Comparison of ENCODE assay signal across 5 worm cellular contexts in genomic region chrX:6201542-6201941, ce11.
TF ChIP-seq lines count a peak whose summit lies in the region.

No protein-coding gene starts in this region.

TF ChIP-seq in whole organism, L1 larva, 84 proteins besides CTCF, POLR2A, EP300 and RAD21 (continues in another document):
- no peak for TF ChIP-seq lsy-2 (tag; optimal IDR thresholded peaks at IDR 0.05; lab: Kevin White, UChicago)
- TF ChIP-seq fkh-4 (tag; optimal IDR thresholded peaks at IDR 0.05; lab: Kevin White, UChicago; ENCODE audit: borderline replicate concordance): no peak
- peak; percentile 46 for TF ChIP-seq lin-14 (GFP tag; optimal IDR thresholded peaks at IDR 0.05; lab: Kevin White, UChicago)
- no peak for TF ChIP-seq hpl-2 (GFP tag; optimal IDR thresholded peaks at IDR 0.05; lab: Kevin White, UChicago)
- no peak for TF ChIP-seq efl-3 (GFP tag; optimal IDR thresholded peaks at IDR 0.05; lab: Kevin White, UChicago)
- TF ChIP-seq ceh-63 (GFP tag; optimal IDR thresholded peaks at IDR 0.05; lab: Kevin White, UChicago): no peak
- no peak for TF ChIP-seq sup-37 (GFP tag; optimal IDR thresholded peaks at IDR 0.05; lab: Kevin White, UChicago)
- TF ChIP-seq alr-1 (tag; optimal IDR thresholded peaks at IDR 0.05; lab: Kevin White, UChicago; ENCODE audit: borderline replicate concordance): no peak
- no peak for TF ChIP-seq unc-130 (tag; optimal IDR thresholded peaks at IDR 0.05; lab: Kevin White, UChicago)
- no peak for TF ChIP-seq mdl-1 (tag; optimal IDR thresholded peaks at IDR 0.05; lab: Kevin White, UChicago)
- no peak for TF ChIP-seq mab-9 (GFP tag; IDR thresholded peaks at IDR 0.05; lab: Robert Waterston, UW)
- no peak for TF ChIP-seq vab-15 (tag; optimal IDR thresholded peaks at IDR 0.05; lab: Kevin White, UChicago)
- TF ChIP-seq nhr-71 (tag; optimal IDR thresholded peaks at IDR 0.05; lab: Kevin White, UChicago): peak; percentile 71
- TF ChIP-seq nhr-19 (GFP tag; conservative IDR thresholded peaks at IDR 0.05; lab: Robert Waterston, UW): peak; percentile 26
- no peak for TF ChIP-seq fkh-10 (GFP tag; optimal IDR thresholded peaks at IDR 0.05; lab: Kevin White, UChicago)
- TF ChIP-seq xbp-1 (tag; optimal IDR thresholded peaks at IDR 0.05; lab: Kevin White, UChicago): no peak
- TF ChIP-seq Y116A8C.19 (tag; optimal IDR thresholded peaks at IDR 0.05; lab: Kevin White, UChicago; ENCODE audit: borderline replicate concordance): no peak
- no peak for TF ChIP-seq ceh-82 (tag; optimal IDR thresholded peaks at IDR 0.05; lab: Kevin White, UChicago)

TF ChIP-seq in whole organism, L2 larva, 48 proteins besides CTCF, POLR2A, EP300 and RAD21 (continues in another document):
- TF ChIP-seq mdl-1 (tag; optimal IDR thresholded peaks at IDR 0.05; lab: Kevin White, UChicago) (peak in 1 of 2 experiments; percentile 30), elt-1 (tag; optimal IDR thresholded peaks at IDR 0.05; lab: Kevin White, UChicago) (no peak), nhr-6 (tag; optimal IDR thresholded peaks at IDR 0.05; lab: Kevin White, UChicago) (peak; percentile 0), C34F6.9 (tag; optimal IDR thresholded peaks at IDR 0.05; lab: Kevin White, UChicago) (no peak), peb-1 (tag; optimal IDR thresholded peaks at IDR 0.05; lab: Kevin White, UChicago) (no peak), zag-1 (tag; optimal IDR thresholded peaks at IDR 0.05; lab: Kevin White, UChicago) (no peak), unc-39 (tag; optimal IDR thresholded peaks at IDR 0.05; lab: Kevin White, UChicago) (no peak), nhr-12 (tag; optimal IDR thresholded peaks at IDR 0.05; lab: Kevin White, UChicago) (no peak), snpc-4 (tag; optimal IDR thresholded peaks at IDR 0.05; lab: Kevin White, UChicago) (no peak), nhr-237 (tag; optimal IDR thresholded peaks at IDR 0.05; lab: Kevin White, UChicago) (no peak), ceh-82 (tag; optimal IDR thresholded peaks at IDR 0.05; lab: Kevin White, UChicago) (no peak), sma-9 (GFP tag; optimal IDR thresholded peaks at IDR 0.05; lab: Kevin White, UChicago) (peak; percentile 66), sma-9 (tag; optimal IDR thresholded peaks at IDR 0.05; lab: Kevin White, UChicago) (no peak), ama-1 (optimal IDR thresholded peaks at IDR 0.05; lab: Kevin White, UChicago) (no peak), mab-5 (tag; optimal IDR thresholded peaks at IDR 0.05; lab: Kevin White, UChicago) (no peak), mbf-1 (tag; optimal IDR thresholded peaks at IDR 0.05; lab: Kevin White, UChicago) (no peak), egl-27 (tag; optimal IDR thresholded peaks at IDR 0.05; lab: Kevin White, UChicago) (peak; percentile 18), aly-2 (tag; optimal IDR thresholded peaks at IDR 0.05; lab: Kevin White, UChicago) (no peak), F13H6.1 (tag; optimal IDR thresholded peaks at IDR 0.05; lab: Kevin White, UChicago) (no peak), nhr-23 (tag; optimal IDR thresholded peaks at IDR 0.05; lab: Kevin White, UChicago) (no peak)

TF ChIP-seq in whole organism, L3 larva, 47 proteins besides CTCF, POLR2A, EP300 and RAD21:
- TF ChIP-seq lsy-12 (tag; optimal IDR thresholded peaks at IDR 0.05; lab: Kevin White, UChicago): peak; percentile 5
- TF ChIP-seq elt-3 (tag; optimal IDR thresholded peaks at IDR 0.05; lab: Kevin White, UChicago): peak in 1 of 3 experiments; percentile 52
- TF ChIP-seq nhr-25 (tag; optimal IDR thresholded peaks at IDR 0.05; lab: Kevin White, UChicago): peak; percentile 54
- TF ChIP-seq nhr-23 (tag; optimal IDR thresholded peaks at IDR 0.05; lab: Kevin White, UChicago): peak; percentile 97
- peak; percentile 65 for TF ChIP-seq ama-1 (optimal IDR thresholded peaks at IDR 0.05; lab: Kevin White, UChicago)
- TF ChIP-seq nhr-43 (tag; optimal IDR thresholded peaks at IDR 0.05; lab: Kevin White, UChicago; ENCODE audit: poor library complexity, severe bottlenecking): peak; percentile 82
- TF ChIP-seq lin-15B (tag; optimal IDR thresholded peaks at IDR 0.05; lab: Kevin White, UChicago): no peak
- TF ChIP-seq nhr-67 (tag; optimal IDR thresholded peaks at IDR 0.05; lab: Kevin White, UChicago): no peak
- TF ChIP-seq ceh-82 (tag; optimal IDR thresholded peaks at IDR 0.05; lab: Kevin White, UChicago): no peak

TF ChIP-seq in whole organism, L4 larva, 104 proteins besides CTCF, POLR2A, EP300 and RAD21:
- TF ChIP-seq nhr-6 (tag; optimal IDR thresholded peaks at IDR 0.05; lab: Kevin White, UChicago): peak; percentile 2
- TF ChIP-seq zfp-3 (GFP tag; conservative IDR thresholded peaks at IDR 0.05; lab: Robert Waterston, UW): 0 out of 2 replicates have a peak, but pooled peaks have one; percentile 17
- TF ChIP-seq hlh-30 (tag; optimal IDR thresholded peaks at IDR 0.05; lab: Kevin White, UChicago; ENCODE audit: insufficient read depth): peak; percentile 76
- no peak for TF ChIP-seq dmd-6 (GFP tag; IDR thresholded peaks at IDR 0.05; lab: Robert Waterston, UW)
- TF ChIP-seq nhr-28 (tag; optimal IDR thresholded peaks at IDR 0.05; lab: Kevin White, UChicago): peak; percentile 58
- TF ChIP-seq mep-1 (tag; optimal IDR thresholded peaks at IDR 0.05; lab: Kevin White, UChicago): peak; percentile 62
- TF ChIP-seq mxl-3 (GFP tag; optimal IDR thresholded peaks at IDR 0.05; lab: Kevin White, UChicago): peak; percentile 66
- no peak for TF ChIP-seq tra-1 (GFP tag; IDR thresholded peaks at IDR 0.05; lab: Robert Waterston, UW)
- peak in 1 of 2 experiments; percentile 93 for TF ChIP-seq unc-62 (GFP tag; optimal IDR thresholded peaks at IDR 0.05 in 1 of 2; lab: Kevin White, UChicago)
- no peak for TF ChIP-seq unc-62 (tag; optimal IDR thresholded peaks at IDR 0.05; lab: Kevin White, UChicago)
- TF ChIP-seq nhr-48 (tag; optimal IDR thresholded peaks at IDR 0.05; lab: Kevin White, UChicago): no peak
- TF ChIP-seq ama-1 (optimal IDR thresholded peaks at IDR 0.05; lab: Kevin White, UChicago): peak; percentile 29
- no peak for TF ChIP-seq nhr-25 (tag; optimal IDR thresholded peaks at IDR 0.05; lab: Kevin White, UChicago; ENCODE audit: borderline replicate concordance, insufficient read depth)
- peak; percentile 3 for TF ChIP-seq dve-1 (tag; optimal IDR thresholded peaks at IDR 0.05; lab: Kevin White, UChicago; ENCODE audit: insufficient read depth)
- no peak for TF ChIP-seq Y48G9A.11 (GFP tag; IDR thresholded peaks at IDR 0.05; lab: Robert Waterston, UW)
- peak; percentile 43 for TF ChIP-seq hlh-11 (tag; optimal IDR thresholded peaks at IDR 0.05; lab: Kevin White, UChicago)
- TF ChIP-seq aha-1 (tag; lab: Kevin White, UChicago): peak; percentile 79
- peak in 1 of 2 experiments; percentile 48 for TF ChIP-seq mdl-1 (tag; optimal IDR thresholded peaks at IDR 0.05; lab: Kevin White, UChicago)
- peak in 1 of 2 experiments; percentile 57 for TF ChIP-seq lsy-2 (tag; optimal IDR thresholded peaks at IDR 0.05; lab: Kevin White, UChicago)
- no peak for TF ChIP-seq ceh-28 (tag; optimal IDR thresholded peaks at IDR 0.05; lab: Kevin White, UChicago)

TF ChIP-seq in whole organism, young adult, 124 proteins besides CTCF, POLR2A, EP300 and RAD21 (continues in another document):
- no peak for TF ChIP-seq Y56A3A.18 (GFP tag; IDR thresholded peaks at IDR 0.05; lab: Robert Waterston, UW)
- TF ChIP-seq rpc-1 (optimal IDR thresholded peaks at IDR 0.05; lab: Kevin White, UChicago): no peak
- no peak for TF ChIP-seq rpc-1 (tag; optimal IDR thresholded peaks at IDR 0.05; lab: Kevin White, UChicago)
- TF ChIP-seq D2030.7 (GFP tag; IDR thresholded peaks at IDR 0.05; lab: Robert Waterston, UW): no peak
- TF ChIP-seq ccch-3 (GFP tag; optimal IDR thresholded peaks at IDR 0.05; lab: Kevin White, UChicago): no peak
- TF ChIP-seq sdz-38 (tag; optimal IDR thresholded peaks at IDR 0.05; lab: Kevin White, UChicago): no peak
- no peak for TF ChIP-seq rcor-1 (GFP tag; IDR thresholded peaks at IDR 0.05; lab: Robert Waterston, UW)
- no peak for TF ChIP-seq gei-17 (GFP tag; optimal IDR thresholded peaks at IDR 0.05; lab: Kevin White, UChicago)
- no peak for TF ChIP-seq akir-1 (GFP tag; optimal IDR thresholded peaks at IDR 0.05; lab: Kevin White, UChicago)
- TF ChIP-seq fkh-3 (tag; optimal IDR thresholded peaks at IDR 0.05; lab: Kevin White, UChicago): no peak
- TF ChIP-seq lin-26 (GFP tag; IDR thresholded peaks at IDR 0.05; lab: Robert Waterston, UW): 0 out of 2 replicates have a peak, but pooled peaks have one; percentile 45
- TF ChIP-seq nhr-120 (GFP tag; IDR thresholded peaks at IDR 0.05; lab: Robert Waterston, UW): no peak
- TF ChIP-seq nhr-80 (tag; optimal IDR thresholded peaks at IDR 0.05; lab: Kevin White, UChicago): no peak
- TF ChIP-seq mxl-1 (tag; optimal IDR thresholded peaks at IDR 0.05; lab: Kevin White, UChicago): no peak
- no peak for TF ChIP-seq B0261.1 (tag; optimal IDR thresholded peaks at IDR 0.05; lab: Kevin White, UChicago)
- TF ChIP-seq ama-1 (optimal IDR thresholded peaks at IDR 0.05; lab: Kevin White, UChicago): no peak
- no peak for TF ChIP-seq ama-1 (GFP tag; optimal IDR thresholded peaks at IDR 0.05; lab: Kevin White, UChicago)
- TF ChIP-seq ceh-40 (GFP tag; IDR thresholded peaks at IDR 0.05; lab: Robert Waterston, UW): no peak
- TF ChIP-seq ceh-100 (GFP tag; IDR thresholded peaks at IDR 0.05; lab: Robert Waterston, UW): no peak
- no peak for TF ChIP-seq egrh-3 (GFP tag; IDR thresholded peaks at IDR 0.05; lab: Robert Waterston, UW)
- TF ChIP-seq bed-2 (GFP tag; IDR thresholded peaks at IDR 0.05; lab: Robert Waterston, UW): no peak
- TF ChIP-seq ztf-26 (tag; optimal IDR thresholded peaks at IDR 0.05; lab: Kevin White, UChicago): peak; percentile 3
- no peak for TF ChIP-seq egl-44 (GFP tag; IDR thresholded peaks at IDR 0.05; lab: Robert Waterston, UW)
- TF ChIP-seq let-607 (tag; optimal IDR thresholded peaks at IDR 0.05; lab: Kevin White, UChicago): no peak
- no peak for TF ChIP-seq somi-1 (GFP tag; optimal IDR thresholded peaks at IDR 0.05; lab: Kevin White, UChicago)
- TF ChIP-seq C06A6.2 (GFP tag; conservative IDR thresholded peaks at IDR 0.05; lab: Robert Waterston, UW): 0 out of 2 replicates have a peak, but pooled peaks have one; percentile 18
- no peak for TF ChIP-seq aptf-3 (GFP tag; IDR thresholded peaks at IDR 0.05; lab: Robert Waterston, UW)
- TF ChIP-seq F39B2.1 (GFP tag; IDR thresholded peaks at IDR 0.05; lab: Robert Waterston, UW): no peak
- no peak for TF ChIP-seq nfya-1 (tag; optimal IDR thresholded peaks at IDR 0.05; lab: Kevin White, UChicago; ENCODE audit: borderline replicate concordance, insufficient read depth)
- no peak for TF ChIP-seq ekl-4 (GFP tag; IDR thresholded peaks at IDR 0.05; lab: Robert Waterston, UW)
- peak; percentile 29 for TF ChIP-seq chd-7 (tag; optimal IDR thresholded peaks at IDR 0.05; lab: Kevin White, UChicago)
- no peak for TF ChIP-seq F52B5.7 (tag; optimal IDR thresholded peaks at IDR 0.05; lab: Kevin White, UChicago)
- TF ChIP-seq hlh-12 (tag; optimal IDR thresholded peaks at IDR 0.05; lab: Kevin White, UChicago): no peak
- TF ChIP-seq F55B11.4 (tag; optimal IDR thresholded peaks at IDR 0.05; lab: Kevin White, UChicago; ENCODE audit: borderline replicate concordance, insufficient read depth): no peak
- no peak for TF ChIP-seq lin-40 (tag; optimal IDR thresholded peaks at IDR 0.05; lab: Kevin White, UChicago)
